Worm (Caenorhabditis elegans) whole organism, L4/young adult: ENCODE data around the gene K08D9.6.

Experiments
- W03F9.2 ChIP-seq: fragments of 150-350 bp; optimal IDR thresholded peaks from 2 replicates; lab custom pipeline; 2014; ENCODE audit warnings: missing biosample characterization, missing genetic modification characterization
- dao-5 ChIP-seq: sonication (generic microtip); optimal IDR thresholded peaks from 2 replicates; lab custom pipeline; 2016; ENCODE audit warnings: missing genotype, missing genetic modification characterization, moderate library complexity, missing compliant biosample characterization
- him-1 ChIP-seq: sonication (generic microtip); optimal IDR thresholded peaks from 2 replicates; lab custom pipeline; 2016; ENCODE audit warnings: missing genotype, missing genetic modification reagents, missing genetic modification characterization, missing compliant biosample characterization

ce11 chrV:3196832-3197329 lies 37.9 kb downstream of the K08D9.6 start, which contains the start of the genes Y73C8B.1 and Y73C8B.5:
- TF ChIP-seq W03F9.2 (tag; lab: Kevin White, UChicago) (no peak), him-1 (tag; lab: Kevin White, UChicago) (no peak), dao-5 (no peak)
